Fruit fly (Drosophila melanogaster) Kc167 (cell line): Measurements from ENCODE around the gene Nrg.

Source experiments
- Myc ChIP-seq: fragments of >200 bp; optimal IDR thresholded peaks from 2 replicates; lab custom pipeline; 2017; ENCODE audit warnings: missing external identifiers
- Sin3A ChIP-seq: fragments of >200 bp; optimal IDR thresholded peaks from 2 replicates; lab custom pipeline; 2018; ENCODE audit warnings: missing external identifiers
- h ChIP-seq: fragments of >200 bp; optimal IDR thresholded peaks from 3 replicates; lab custom pipeline; 2018; ENCODE audit warnings: missing external identifiers
- insv ChIP-seq: fragments of >200 bp; optimal IDR thresholded peaks from 3 replicates; lab custom pipeline; 2018; ENCODE audit warnings: missing external identifiers
- psq ChIP-seq: fragments of >200 bp; optimal IDR thresholded peaks from 2 replicates; lab custom pipeline; 2017; ENCODE audit warnings: missing external identifiers
- ttk ChIP-seq: sonication (Bioruptor generic); optimal IDR thresholded peaks from 2 replicates; lab custom pipeline; 2017; ENCODE audit warnings: missing external identifiers

DNA sequence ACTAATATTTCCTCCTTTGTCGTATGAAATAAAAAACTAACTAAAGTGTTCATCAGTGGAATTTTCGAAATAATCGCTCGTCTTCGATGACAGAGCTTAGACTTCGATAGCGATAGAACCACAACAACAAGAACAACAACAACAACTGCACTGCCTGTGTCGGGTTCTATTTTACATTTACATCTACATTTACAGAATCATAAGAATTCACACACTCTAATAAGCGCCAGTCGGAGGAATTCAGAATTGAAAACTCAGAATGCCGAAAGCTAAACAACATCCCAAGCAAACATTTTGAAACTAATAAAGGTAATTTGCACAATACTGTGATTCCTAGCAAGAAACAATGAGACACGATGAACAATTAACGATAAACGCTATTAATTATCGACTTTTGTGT is 37.1 kb downstream of the Nrg start:
- no peak for TF ChIP-seq ttk (lab: Kevin White, UChicago)
- TF ChIP-seq Sin3A = no peak
- TF ChIP-seq psq (lab: Kevin White, UChicago) = no peak
- no peak for TF ChIP-seq h (lab: Kevin White, UChicago)
- TF ChIP-seq Myc (lab: Kevin White, UChicago) = no peak
- TF ChIP-seq insv (lab: Kevin White, UChicago) = no peak
